Fruit fly (Drosophila melanogaster) whole organism, wandering third instar larva: ENCODE measurements around the gene Kaz.

Experiments
- CG9705 ChIP-seq: fragments of 200-800 bp; sonication (Bioruptor generic); optimal IDR thresholded peaks from 2 replicates; lab custom pipeline; 2018; ENCODE audit warnings: missing biosample characterization, mild to moderate bottlenecking, missing genetic modification characterization
- Dif ChIP-seq: fragments of 200-275, 200-300 bp; sonication (Bioruptor generic); optimal IDR thresholded peaks from 2 replicates; lab custom pipeline; 2018; ENCODE audit warnings: missing biosample characterization, missing genetic modification characterization; ENCODE audit not compliant: partially characterized antibody
- Hr78 ChIP-seq: fragments of >200 bp; optimal IDR thresholded peaks from 2 replicates; lab custom pipeline; 2017; ENCODE audit warnings: missing biosample characterization, missing genetic modification characterization
- Myc ChIP-seq: fragments of >200 bp; optimal IDR thresholded peaks from 2 replicates; lab custom pipeline; 2017
- OdsH ChIP-seq: fragments of 200-800 bp; sonication (Bioruptor generic); optimal IDR thresholded peaks from 2 replicates; lab custom pipeline; 2016; ENCODE audit warnings: missing biosample characterization, mild to moderate bottlenecking, missing genetic modification characterization
- dmrt93B ChIP-seq: fragments of 200-800 bp; sonication (Bioruptor generic); optimal IDR thresholded peaks from 2 replicates; lab custom pipeline; 2018; ENCODE audit warnings: missing biosample characterization, mild to moderate bottlenecking, missing genetic modification characterization
- rgr ChIP-seq: fragments of 200-800 bp; sonication (Bioruptor generic); optimal IDR thresholded peaks from 3 replicates; lab custom pipeline; 2016; ENCODE audit warnings: missing biosample characterization, mild to moderate bottlenecking, missing genetic modification characterization
- sage ChIP-seq: fragments of 200-800 bp; sonication (Bioruptor generic); optimal IDR thresholded peaks from 2 replicates; lab custom pipeline; 2016; ENCODE audit warnings: missing biosample characterization, mild to moderate bottlenecking, missing genetic modification characterization
- usp ChIP-seq: fragments of >200 bp; optimal IDR thresholded peaks from 2 replicates; lab custom pipeline; 2017; ENCODE audit warnings: missing biosample characterization, missing genetic modification characterization

DNA sequence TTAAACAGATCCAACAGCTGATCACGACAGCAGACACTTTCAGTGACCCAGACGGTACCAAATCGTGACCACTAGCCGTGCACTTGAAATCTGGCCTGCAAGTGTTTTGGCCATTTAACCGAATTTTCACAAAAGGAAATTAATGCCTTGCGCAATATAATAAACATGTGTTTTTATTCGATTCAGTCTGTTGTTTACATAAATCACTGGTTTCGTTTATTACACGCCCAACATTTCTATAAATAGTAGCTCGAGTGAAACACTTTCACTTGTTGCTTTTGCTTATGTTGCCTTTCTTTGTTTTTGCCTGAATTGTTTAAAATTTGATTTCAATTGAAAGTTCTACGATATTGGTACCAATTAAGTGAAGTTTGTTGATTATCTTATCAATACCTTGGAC, 17.4 kb downstream of the Kaz start:
- TF ChIP-seq Dif (no peak), usp (GFP tag; lab: Kevin White, UChicago) (no peak), sage (GFP tag; lab: Kevin White, UChicago) (no peak), dmrt93B (no peak), Myc (lab: Kevin White, UChicago) (no peak), rgr (GFP tag; lab: Kevin White, UChicago) (no peak), OdsH (GFP tag; lab: Kevin White, UChicago) (no peak), CG9705 (GFP tag; lab: Kevin White, UChicago) (no peak), Hr78 (no peak)
